Worm (Caenorhabditis elegans) whole organism, young adult: ENCODE results near the gene aqp-3.

Experiments used
- C06A6.2 ChIP-seq: fragments of 200-800 bp; sonication (Bioruptor generic); conservative IDR thresholded peaks from 2 replicates; pipeline ENCODE4 v1.3.6; 2022; ENCODE audit warnings: missing genetic modification characterization, missing compliant biosample characterization
- Y53F4B.3 ChIP-seq: fragments of 200-800 bp; sonication (Bioruptor generic); IDR thresholded peaks from 2 replicates; pipeline ENCODE4 v1.3.6; 2022; ENCODE audit warnings: missing genetic modification reagents, missing genetic modification characterization, missing compliant biosample characterization
- Y67H2A.10 ChIP-seq: fragments of 200-800 bp; sonication (Bioruptor generic); conservative IDR thresholded peaks from 2 replicates; pipeline ENCODE4 v1.3.6; 2022; ENCODE audit warnings: missing genetic modification reagents, missing genetic modification characterization, missing compliant biosample characterization
- ama-1 ChIP-seq, 3 experiments: fragments of 150-350 bp in 1 of 3; sonication (generic microtip) in 2 of 3; optimal IDR thresholded peaks; 2 replicates each; lab custom pipeline; 2014 to 2018; ENCODE audit warnings: missing biosample characterization in 2 of 3, missing genetic modification characterization in 2 of 3, missing genetic modification reagents in 2 of 3
- cebp-1 ChIP-seq, 2 experiments: fragments of 200-800 bp in 1 of 2; sonication (Bioruptor generic) in 1 of 2; sonication (generic microtip) in 1 of 2; IDR thresholded peaks in 1 of 2; optimal IDR thresholded peaks in 1 of 2; 2 replicates each; pipeline versions ENCODE4 v1.3.6 to Lab custom; 2017 to 2022; ENCODE audit warnings: missing compliant biosample characterization in 2 of 2, missing genetic modification characterization in 2 of 2, mild to moderate bottlenecking in 1 of 2, missing genetic modification reagents in 1 of 2, moderate library complexity in 1 of 2
- let-526 ChIP-seq: fragments of 200-800 bp; sonication (Bioruptor generic); IDR thresholded peaks from 2 replicates; pipeline ENCODE4 v1.3.6; 2022; ENCODE audit warnings: missing genetic modification reagents, missing genetic modification characterization, missing compliant biosample characterization
- let-607 ChIP-seq, 2 experiments: fragments of 200-800 bp in 1 of 2; sonication (Bioruptor generic) in 1 of 2; sonication (generic microtip) in 1 of 2; optimal IDR thresholded peaks; 2 replicates each; lab custom pipeline; 2016 to 2018; ENCODE audit warnings: mild to moderate bottlenecking in 2 of 2, missing compliant biosample characterization in 2 of 2, missing genetic modification characterization in 2 of 2, moderate library complexity in 2 of 2, missing genotype in 1 of 2
- nhr-90 ChIP-seq: sonication (generic microtip); optimal IDR thresholded peaks from 2 replicates; lab custom pipeline; 2016; ENCODE audit warnings: missing genotype, mild to moderate bottlenecking, missing genetic modification characterization, missing compliant biosample characterization
- rpc-1 ChIP-seq, 2 experiments: fragments of 150-350 bp in 1 of 2; sonication (generic microtip) in 1 of 2; optimal IDR thresholded peaks; 2 replicates each; lab custom pipeline; 2014 to 2018; ENCODE audit warnings: missing biosample characterization in 1 of 2, missing genetic modification characterization in 1 of 2, missing genetic modification reagents in 1 of 2, missing genotype in 1 of 2
- snpc-4 ChIP-seq, 5 experiments: fragments of 150-350 bp in 1 of 5; sonication (generic microtip) in 4 of 5; optimal IDR thresholded peaks; 2 replicates each; lab custom pipeline; 2014 to 2018; ENCODE audit warnings: missing genetic modification characterization in 5 of 5, missing biosample characterization in 3 of 5, antibody characterized with exemption in 2 of 5, mild to moderate bottlenecking in 2 of 5, missing compliant biosample characterization in 2 of 5, missing genotype in 2 of 5, moderate library complexity in 2 of 5, missing genetic modification reagents in 1 of 5
- unc-130 ChIP-seq: sonication (generic microtip); optimal IDR thresholded peaks from 2 replicates; lab custom pipeline; 2016; ENCODE audit warnings: missing genetic modification reagents, missing genetic modification characterization, missing compliant biosample characterization
- ztf-6 ChIP-seq: fragments of 200-800 bp; sonication (Bioruptor generic); IDR thresholded peaks from 2 replicates; pipeline ENCODE4 v1.3.6; 2022; ENCODE audit warnings: missing genetic modification reagents, missing genetic modification characterization, missing compliant biosample characterization

ce11 chrIV:10978641-10979040, 12.4 kb upstream of the aqp-3 start:
- no peak for TF ChIP-seq cebp-1 (GFP tag; IDR thresholded peaks at IDR 0.05; lab: Robert Waterston, UW)
- TF ChIP-seq cebp-1 (tag; optimal IDR thresholded peaks at IDR 0.05; lab: Kevin White, UChicago): no peak
- TF ChIP-seq let-526 (GFP tag; lab: Robert Waterston, UW): no peak
- TF ChIP-seq nhr-90 (tag; lab: Kevin White, UChicago): no peak
- TF ChIP-seq unc-130 (GFP tag; lab: Kevin White, UChicago): no peak
- no peak for TF ChIP-seq ama-1 (optimal IDR thresholded peaks at IDR 0.05; lab: Kevin White, UChicago)
- TF ChIP-seq ama-1 (GFP tag; optimal IDR thresholded peaks at IDR 0.05; lab: Kevin White, UChicago): no peak
- TF ChIP-seq Y53F4B.3 (GFP tag; lab: Robert Waterston, UW): no peak
- no peak for TF ChIP-seq rpc-1 (optimal IDR thresholded peaks at IDR 0.05; lab: Kevin White, UChicago)
- no peak for TF ChIP-seq rpc-1 (tag; optimal IDR thresholded peaks at IDR 0.05; lab: Kevin White, UChicago)
- no peak for TF ChIP-seq C06A6.2 (GFP tag; lab: Robert Waterston, UW)
- no peak for TF ChIP-seq let-607 (tag; optimal IDR thresholded peaks at IDR 0.05; lab: Kevin White, UChicago)
- TF ChIP-seq snpc-4 (GFP tag; optimal IDR thresholded peaks at IDR 0.05; lab: Kevin White, UChicago): no peak
- no peak for TF ChIP-seq snpc-4 (tag; optimal IDR thresholded peaks at IDR 0.05; lab: Kevin White, UChicago)
- TF ChIP-seq ztf-6 (GFP tag; lab: Robert Waterston, UW): no peak
- TF ChIP-seq Y67H2A.10 (GFP tag; lab: Robert Waterston, UW): no peak
